Fruit fly (Drosophila melanogaster) whole organism, embryonic: ENCODE results near the gene Lamtor3.
A peak's percentile ranks its signal among the peaks of the same experiment; 100 is the strongest.

ENCODE experiments used
- Atf-2 ChIP-seq: fragments of 200-800 bp; sonication (Bioruptor generic); optimal IDR thresholded peaks from 2 replicates; lab custom pipeline; 2016; ENCODE audit warnings: missing biosample characterization, missing genetic modification characterization
- Atf3 ChIP-seq: fragments of 200-800 bp; sonication (Bioruptor generic); optimal IDR thresholded peaks from 3 replicates; lab custom pipeline; 2016; ENCODE audit warnings: missing biosample characterization, missing genetic modification characterization
- Atf6 ChIP-seq: fragments of 200-800 bp; sonication (Bioruptor generic); IDR thresholded peaks from 2 replicates; pipeline ENCODE4 v1.3.6; 2022; ENCODE audit warnings: missing biosample characterization, missing genetic modification characterization
- CG10321 ChIP-seq: fragments of 200-800 bp; sonication (Bioruptor generic); IDR thresholded peaks from 2 replicates; pipeline ENCODE4 v1.3.6; 2022; ENCODE audit warnings: missing biosample characterization, missing genetic modification characterization
- CG10543 ChIP-seq: fragments of 200-800 bp; sonication (Bioruptor generic); optimal IDR thresholded peaks from 3 replicates; lab custom pipeline; 2017; ENCODE audit warnings: missing biosample characterization, mild to moderate bottlenecking, missing genetic modification characterization, moderate library complexity
- CG11560 ChIP-seq: fragments of 200-800 bp; sonication (Bioruptor generic); IDR thresholded peaks from 3 replicates; pipeline ENCODE4 v1.3.6; 2022; ENCODE audit warnings: missing biosample characterization, missing genetic modification characterization
- CG11723 ChIP-seq: fragments of 200-800 bp; sonication (Bioruptor generic); optimal IDR thresholded peaks from 2 replicates; lab custom pipeline; 2017; ENCODE audit warnings: missing biosample characterization, mild to moderate bottlenecking, missing genetic modification characterization
- CG12659 ChIP-seq: fragments of 200-800 bp; sonication (Bioruptor generic); optimal IDR thresholded peaks from 3 replicates; lab custom pipeline; 2017; ENCODE audit warnings: mild to moderate bottlenecking, missing biosample characterization, missing genetic modification reagents, missing genetic modification characterization
- CG14441 ChIP-seq: fragments of 200-800 bp; sonication (Bioruptor generic); IDR thresholded peaks from 2 replicates; pipeline ENCODE4 v1.3.6; 2022; ENCODE audit warnings: missing biosample characterization, missing genetic modification characterization
- CG15269 ChIP-seq: fragments of 200-800 bp; sonication (Bioruptor generic); optimal IDR thresholded peaks from 2 replicates; lab custom pipeline; 2018; ENCODE audit warnings: missing biosample characterization, mild to moderate bottlenecking, missing genetic modification characterization, moderate library complexity
- CG1647 ChIP-seq: fragments of 200-800 bp; sonication (Bioruptor generic); optimal IDR thresholded peaks from 3 replicates; lab custom pipeline; 2016; ENCODE audit warnings: missing biosample characterization, missing genetic modification characterization
- CG16813 ChIP-seq: fragments of 200-800 bp; sonication (Bioruptor generic); IDR thresholded peaks from 3 replicates; pipeline ENCODE4 v1.3.6; 2022; ENCODE audit warnings: missing biosample characterization, missing genetic modification characterization; ENCODE audit not compliant: partially characterized antibody
- CG17328 ChIP-seq: fragments of 200-800 bp; sonication (Bioruptor generic); IDR thresholded peaks from 2 replicates; pipeline ENCODE4 v1.3.6; 2022; ENCODE audit warnings: missing biosample characterization, missing genetic modification characterization
- CG18619 ChIP-seq: fragments of 200-800 bp; sonication (Bioruptor generic); optimal IDR thresholded peaks from 3 replicates; lab custom pipeline; 2017; ENCODE audit warnings: missing biosample characterization, mild to moderate bottlenecking, missing genetic modification characterization
- CG2678 ChIP-seq: fragments of 200-800 bp; sonication (Bioruptor generic); optimal IDR thresholded peaks from 3 replicates; lab custom pipeline; 2019; ENCODE audit warnings: missing biosample characterization, mild to moderate bottlenecking, missing genetic modification characterization, moderate library complexity
- CG31365 ChIP-seq: fragments of 200-800 bp; sonication (Bioruptor generic); optimal IDR thresholded peaks from 2 replicates; lab custom pipeline; 2018; ENCODE audit warnings: missing biosample characterization, mild to moderate bottlenecking, missing genetic modification characterization
- CG32767 ChIP-seq: fragments of 200-800 bp; sonication (Bioruptor generic); IDR thresholded peaks from 2 replicates; pipeline ENCODE4 v1.3.6; 2022; ENCODE audit warnings: missing biosample characterization, missing genetic modification characterization
- CG34422 ChIP-seq: fragments of 200-800 bp; sonication (Bioruptor generic); IDR thresholded peaks from 3 replicates; pipeline ENCODE4 v1.3.6; 2022; ENCODE audit warnings: missing biosample characterization, missing genetic modification characterization
- CG4282 ChIP-seq: fragments of 200-800 bp; sonication (Bioruptor generic); optimal IDR thresholded peaks from 2 replicates; lab custom pipeline; 2016; ENCODE audit warnings: missing biosample characterization, missing genetic modification characterization
- CG4707 ChIP-seq: fragments of 200-800 bp; sonication (Bioruptor generic); optimal IDR thresholded peaks from 2 replicates; lab custom pipeline; 2018; ENCODE audit warnings: missing biosample characterization, mild to moderate bottlenecking, missing genetic modification characterization, moderate library complexity
- CG4820 ChIP-seq: fragments of 200-800 bp; sonication (Bioruptor generic); optimal IDR thresholded peaks from 3 replicates; lab custom pipeline; 2016; ENCODE audit warnings: missing biosample characterization, missing genetic modification characterization
- CG5953 ChIP-seq: fragments of 200-800 bp; sonication (Bioruptor generic); IDR thresholded peaks from 2 replicates; pipeline ENCODE4 v1.3.6; 2022; ENCODE audit warnings: missing biosample characterization, missing genetic modification characterization
- CG8290 ChIP-seq, 3 experiments: fragments of 200-800 bp; sonication (Bioruptor generic); optimal IDR thresholded peaks; 2 replicates each; lab custom pipeline; 2016 to 2019; ENCODE audit warnings: missing biosample characterization in 3 of 3, missing genetic modification characterization in 3 of 3, mild to moderate bottlenecking in 2 of 3, moderate library complexity in 1 of 3
- CG9727 ChIP-seq: fragments of 200-800 bp; sonication (Bioruptor generic); optimal IDR thresholded peaks from 3 replicates; lab custom pipeline; 2017; ENCODE audit warnings: missing biosample characterization, mild to moderate bottlenecking, missing genetic modification characterization
- D19A ChIP-seq: fragments of 200-800 bp; optimal IDR thresholded peaks from 3 replicates; lab custom pipeline; 2019; ENCODE audit warnings: missing biosample characterization, mild to moderate bottlenecking, missing genetic modification characterization, moderate library complexity
- Ets97D ChIP-seq: fragments of 200-800 bp; sonication (Bioruptor generic); optimal IDR thresholded peaks from 3 replicates; lab custom pipeline; 2016; ENCODE audit warnings: missing biosample characterization, missing genetic modification characterization
- Fer3 ChIP-seq: fragments of 200-800 bp; sonication (Bioruptor generic); optimal IDR thresholded peaks from 2 replicates; lab custom pipeline; 2018; ENCODE audit warnings: missing biosample characterization, mild to moderate bottlenecking, missing genetic modification characterization, moderate library complexity
- HLHmδ ChIP-seq: fragments of 200-800 bp; sonication (Bioruptor generic); optimal IDR thresholded peaks from 2 replicates; lab custom pipeline; 2018; ENCODE audit warnings: missing biosample characterization, mild to moderate bottlenecking, missing genetic modification characterization, moderate library complexity
- Hey ChIP-seq: fragments of 200-800 bp; sonication (Bioruptor generic); optimal IDR thresholded peaks from 3 replicates; lab custom pipeline; 2018; ENCODE audit warnings: missing biosample characterization, mild to moderate bottlenecking, missing genetic modification characterization
- Hr78 ChIP-seq, 2 experiments: fragments of 200-800 bp in 1 of 2; fragments of >200 bp in 1 of 2; sonication (Bioruptor generic) in 1 of 2; optimal IDR thresholded peaks; 2 replicates each; lab custom pipeline; 2017 to 2019; ENCODE audit warnings: missing biosample characterization in 2 of 2, missing genetic modification characterization in 2 of 2, mild to moderate bottlenecking in 1 of 2, moderate library complexity in 1 of 2
- MBD-R2 ChIP-seq: fragments of 200-800 bp; sonication (Bioruptor generic); IDR thresholded peaks from 2 replicates; pipeline ENCODE4 v1.3.6; 2022; ENCODE audit warnings: missing biosample characterization, missing genetic modification characterization
- Oaz ChIP-seq: fragments of 200-800 bp; sonication (Bioruptor generic); IDR thresholded peaks from 2 replicates; pipeline ENCODE4 v1.3.6; 2022; ENCODE audit warnings: missing biosample characterization, missing genetic modification characterization
- Opbp ChIP-seq: fragments of 200-800 bp; sonication (Bioruptor generic); IDR thresholded peaks from 3 replicates; pipeline ENCODE4 v1.3.6; 2022; ENCODE audit warnings: missing biosample characterization, missing genetic modification characterization; ENCODE audit not compliant: partially characterized antibody
- Xrp1 ChIP-seq: fragments of 200-800 bp; sonication (Bioruptor generic); IDR thresholded peaks from 2 replicates; pipeline ENCODE4 v1.3.6; 2022; ENCODE audit warnings: missing biosample characterization, missing genetic modification characterization
- amos ChIP-seq: fragments of 200-800 bp; sonication (Bioruptor generic); IDR thresholded peaks from 2 replicates; pipeline ENCODE4 v1.3.6; 2022; ENCODE audit warnings: missing biosample characterization, missing genetic modification characterization; ENCODE audit not compliant: partially characterized antibody
- bowl ChIP-seq: fragments of 200-800 bp; sonication (Bioruptor generic); IDR thresholded peaks from 2 replicates; pipeline ENCODE4 v1.3.6; 2022; ENCODE audit warnings: missing biosample characterization, missing genetic modification characterization
- dimm ChIP-seq: fragments of 200-800 bp; sonication (Bioruptor generic); IDR thresholded peaks from 2 replicates; pipeline ENCODE4 v1.3.6; 2022; ENCODE audit warnings: missing biosample characterization, missing genetic modification characterization
- dm ChIP-seq: fragments of 200-800 bp; sonication (Bioruptor generic); optimal IDR thresholded peaks from 3 replicates; lab custom pipeline; 2016; ENCODE audit warnings: missing biosample characterization, missing genetic modification characterization
- dpn ChIP-seq, 2 experiments: fragments of 200-800 bp; sonication (Bioruptor generic); optimal IDR thresholded peaks; 3 replicates each; lab custom pipeline; 2016; ENCODE audit warnings: missing biosample characterization in 2 of 2, missing genetic modification characterization in 2 of 2
- en ChIP-seq: fragments of 200-800 bp; sonication (Bioruptor generic); optimal IDR thresholded peaks from 2 replicates; lab custom pipeline; 2016; ENCODE audit warnings: missing biosample characterization, missing genetic modification characterization
- esg ChIP-seq: fragments of 200-800 bp; sonication (Bioruptor generic); conservative IDR thresholded peaks from 2 replicates; pipeline ENCODE4 v1.3.6; 2022; ENCODE audit warnings: missing biosample characterization, missing genetic modification characterization
- gcm ChIP-seq: fragments of 200-800 bp; sonication (Bioruptor generic); optimal IDR thresholded peaks from 2 replicates; lab custom pipeline; 2019; ENCODE audit warnings: missing biosample characterization, mild to moderate bottlenecking, missing genetic modification characterization, moderate library complexity
- gem ChIP-seq: fragments of 200-800 bp; sonication (Bioruptor generic); optimal IDR thresholded peaks from 2 replicates; lab custom pipeline; 2019; ENCODE audit warnings: missing biosample characterization, mild to moderate bottlenecking, missing genetic modification characterization, moderate library complexity
- grau ChIP-seq: fragments of 200-800 bp; optimal IDR thresholded peaks from 3 replicates; lab custom pipeline; 2019; ENCODE audit warnings: missing biosample characterization, mild to moderate bottlenecking, missing genetic modification characterization, moderate library complexity
- nom ChIP-seq: fragments of 200-800 bp; sonication (Bioruptor generic); optimal IDR thresholded peaks from 2 replicates; lab custom pipeline; 2017; ENCODE audit warnings: missing biosample characterization, missing genetic modification characterization, mild to moderate bottlenecking, moderate library complexity, missing genetic modification reagents
- run ChIP-seq: fragments of 200-800 bp; sonication (Bioruptor generic); optimal IDR thresholded peaks from 3 replicates; lab custom pipeline; 2018; ENCODE audit warnings: missing biosample characterization, mild to moderate bottlenecking, missing genetic modification characterization
- shn ChIP-seq: fragments of 200-800 bp; sonication (Bioruptor generic); optimal IDR thresholded peaks from 3 replicates; lab custom pipeline; 2016; ENCODE audit warnings: missing biosample characterization, missing genetic modification characterization
- sim ChIP-seq: fragments of 200-800 bp; sonication (Bioruptor generic); IDR thresholded peaks from 2 replicates; pipeline ENCODE4 v1.3.6; 2022; ENCODE audit warnings: missing biosample characterization, missing genetic modification characterization
- tap ChIP-seq: fragments of 200-800 bp; optimal IDR thresholded peaks from 3 replicates; lab custom pipeline; 2019; ENCODE audit warnings: missing biosample characterization, mild to moderate bottlenecking, missing genetic modification characterization, moderate library complexity
- tna ChIP-seq: fragments of 200-800 bp; sonication (Bioruptor generic); IDR thresholded peaks from 2 replicates; pipeline ENCODE4 v1.3.6; 2022; ENCODE audit warnings: missing biosample characterization, missing genetic modification characterization; ENCODE audit not compliant: partially characterized antibody

Gene Lamtor3

DNA sequence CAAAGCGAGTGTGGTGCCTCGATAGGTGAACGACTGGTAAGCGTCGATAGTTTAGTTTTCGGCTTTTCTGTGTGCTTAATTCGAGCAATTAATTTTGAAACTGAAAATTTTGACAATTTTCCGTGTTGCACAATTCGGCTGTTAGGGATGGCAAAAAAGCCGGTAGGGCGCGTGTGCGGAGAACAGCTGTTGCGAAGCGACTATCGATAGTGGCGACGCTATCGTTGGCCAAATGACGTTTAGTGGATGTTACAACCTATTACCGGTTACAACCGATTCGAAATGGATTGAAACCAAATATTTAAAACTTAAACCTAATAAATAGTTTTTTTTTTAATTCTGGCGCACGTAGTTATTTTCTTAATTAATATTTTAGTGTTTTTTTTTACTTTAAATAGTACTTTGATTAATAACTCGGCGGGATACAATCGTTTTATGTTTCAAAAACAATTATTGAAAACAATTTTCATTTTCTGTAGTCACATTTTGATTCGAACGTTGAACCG lies 20.0 kb downstream of the Lamtor3 start, which contains the start of the genes mEFTs and Dhc36C (continued):
- no peak for TF ChIP-seq nom
- TF ChIP-seq tna, result peak; percentile 80
- TF ChIP-seq esg, result no peak
- no peak for TF ChIP-seq run (tag; lab: Kevin White, UChicago)
- TF ChIP-seq CG11723, result no peak
- no peak for TF ChIP-seq CG10543 (GFP tag; lab: Kevin White, UChicago)
- no peak for TF ChIP-seq shn (GFP tag; lab: Kevin White, UChicago)
- TF ChIP-seq Fer3 (tag; lab: Kevin White, UChicago), result no peak
- no peak for TF ChIP-seq CG10321 (GFP tag; lab: Robert Waterston, UW)
- no peak for TF ChIP-seq Oaz (GFP tag; lab: Robert Waterston, UW)
- peak; percentile 92 for TF ChIP-seq amos (GFP tag; lab: Robert Waterston, UW)
- TF ChIP-seq HLHmδ, result no peak
- no peak for TF ChIP-seq Hr78 (GFP tag; optimal IDR thresholded peaks at IDR 0.05; lab: Kevin White, UChicago)
- peak; percentile 18 for TF ChIP-seq CG12659
- no peak for TF ChIP-seq bowl (GFP tag; lab: Robert Waterston, UW)
- TF ChIP-seq Opbp (GFP tag; lab: Robert Waterston, UW), result peak; percentile 95
- no peak for TF ChIP-seq D19A (tag; lab: Kevin White, UChicago)
- TF ChIP-seq Atf-2, result no peak
- no peak for TF ChIP-seq CG8290 (GFP tag; optimal IDR thresholded peaks at IDR 0.05; lab: Kevin White, UChicago)
- peak in 1 of 2 experiments; percentile 40 for TF ChIP-seq CG8290 (tag; optimal IDR thresholded peaks at IDR 0.05; lab: Kevin White, UChicago)
- TF ChIP-seq CG5953 (GFP tag; lab: Robert Waterston, UW), result no peak
- no peak for TF ChIP-seq en (GFP tag; lab: Kevin White, UChicago)
- no peak for TF ChIP-seq CG4820
- no peak for TF ChIP-seq CG31365 (tag; lab: Kevin White, UChicago)
- TF ChIP-seq CG4707, result no peak
- no peak for TF ChIP-seq gcm
- TF ChIP-seq Hey, result no peak
- TF ChIP-seq CG4282 (GFP tag; lab: Kevin White, UChicago), result no peak
- no peak for TF ChIP-seq CG15269 (tag; lab: Kevin White, UChicago)
- TF ChIP-seq Ets97D (GFP tag; lab: Kevin White, UChicago), result peak; percentile 66
- no peak for TF ChIP-seq CG2678 (tag; lab: Kevin White, UChicago)
- peak; percentile 76; the same call in 1 of the 3 replicates for TF ChIP-seq CG34422 (GFP tag; lab: Robert Waterston, UW)
- no peak for TF ChIP-seq Atf3 (GFP tag; lab: Kevin White, UChicago)
- TF ChIP-seq Atf6 (GFP tag; lab: Robert Waterston, UW), result no peak
- no peak for TF ChIP-seq tap (tag; lab: Kevin White, UChicago)
- TF ChIP-seq Xrp1 (GFP tag; lab: Robert Waterston, UW), result no peak
- TF ChIP-seq sim (GFP tag; lab: Robert Waterston, UW), result no peak
- no peak for TF ChIP-seq gem
- no peak for TF ChIP-seq dpn (GFP tag; optimal IDR thresholded peaks at IDR 0.05; lab: Kevin White, UChicago)
- no peak for TF ChIP-seq CG32767
- peak; percentile 88 for TF ChIP-seq CG16813
- TF ChIP-seq CG9727, result no peak
- no peak for TF ChIP-seq CG1647
- peak; percentile 91 for TF ChIP-seq MBD-R2 (GFP tag; lab: Robert Waterston, UW)
- no peak for TF ChIP-seq CG18619 (GFP tag; lab: Kevin White, UChicago)
- no peak for TF ChIP-seq CG17328 (GFP tag; lab: Robert Waterston, UW)
- TF ChIP-seq CG11560, result no peak; the same call in 2 of the 3 replicates
- no peak for TF ChIP-seq CG14441 (GFP tag; lab: Robert Waterston, UW)
- peak; percentile 70 for TF ChIP-seq dm (GFP tag; lab: Kevin White, UChicago)
- no peak for TF ChIP-seq dimm (GFP tag; lab: Robert Waterston, UW)
- TF ChIP-seq grau (tag; lab: Kevin White, UChicago), result no peak
